Worm (Caenorhabditis elegans): ENCODE results near the gene aly-3.

DNA sequence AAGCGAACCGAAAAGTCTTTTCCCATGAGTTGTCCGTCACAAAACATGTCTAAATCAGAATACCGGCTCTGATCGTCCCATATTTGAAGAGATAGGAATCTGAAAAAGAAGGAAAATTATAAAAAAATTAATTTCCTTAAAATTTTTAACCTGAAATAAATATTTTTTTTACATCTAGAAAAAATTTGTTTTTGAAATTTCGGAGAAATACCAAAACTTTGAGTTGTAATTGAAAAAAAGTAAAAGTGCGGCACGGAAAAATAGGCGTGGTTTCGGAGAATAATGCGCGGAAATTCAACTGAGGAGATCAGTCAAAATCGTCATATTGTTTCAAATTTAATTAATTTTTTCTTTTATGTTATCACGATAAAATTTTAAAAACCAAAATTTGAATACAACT is 33.5 kb upstream of the aly-3 start, which contains the start of gene F11A10.6:
- TF ChIP-seq lin-39 (tag; optimal IDR thresholded peaks at IDR 0.05) (no peak), hmg-11 (tag; optimal IDR thresholded peaks at IDR 0.05) (no peak), lsy-12 (tag; optimal IDR thresholded peaks at IDR 0.05) (no peak), fkh-10 (GFP tag; optimal IDR thresholded peaks at IDR 0.05) (no peak), pqm-1 (tag; optimal IDR thresholded peaks at IDR 0.05) (no peak), tbx-2 (tag; optimal IDR thresholded peaks at IDR 0.05) (no peak), nfya-1 (tag; optimal IDR thresholded peaks at IDR 0.05; ENCODE audit: insufficient read depth) (no peak), egl-27 (tag; optimal IDR thresholded peaks at IDR 0.05) (no peak), ceh-9 (tag; optimal IDR thresholded peaks at IDR 0.05) (no peak), nhr-25 (tag; optimal IDR thresholded peaks at IDR 0.05) (no peak), R02D3.7 (tag; optimal IDR thresholded peaks at IDR 0.05) (no peak), ztf-4 (tag; optimal IDR thresholded peaks at IDR 0.05) (no peak), nhr-237 (tag; optimal IDR thresholded peaks at IDR 0.05) (no peak)
